Worm (Caenorhabditis elegans) whole organism, L4 larva: ENCODE measurements around the gene rps-18.

Source experiments
- D1046.2 ChIP-seq: fragments of 200-800 bp; sonication (Bioruptor generic); IDR thresholded peaks from 2 replicates; pipeline ENCODE4 v1.3.6; 2022; ENCODE audit warnings: missing genetic modification characterization, missing compliant biosample characterization
- F37D6.2 ChIP-seq: sonication (generic microtip); optimal IDR thresholded peaks from 2 replicates; lab custom pipeline; 2016; ENCODE audit warnings: mild to moderate bottlenecking, missing genetic modification characterization, missing compliant biosample characterization
- T26A8.4 ChIP-seq: fragments of 200-800 bp; sonication (Bioruptor generic); IDR thresholded peaks from 2 replicates; pipeline ENCODE4 v1.3.6; 2022; ENCODE audit warnings: missing genetic modification characterization, missing compliant biosample characterization
- Y75B8A.6 ChIP-seq: fragments of 200-800 bp; sonication (Bioruptor generic); IDR thresholded peaks from 2 replicates; pipeline ENCODE4 v1.3.6; 2022; ENCODE audit warnings: missing genetic modification reagents, missing genetic modification characterization, missing compliant biosample characterization
- ZK546.5 ChIP-seq, 2 experiments: sonication (generic microtip); optimal IDR thresholded peaks; 2 replicates each; lab custom pipeline; 2017; ENCODE audit warnings: missing biosample characterization in 2 of 2, missing genetic modification characterization in 2 of 2
- aha-1 ChIP-seq: fragments of 150-350 bp; peaks from one replicate; lab custom pipeline; 2014; ENCODE audit warnings: missing biosample characterization, missing genetic modification characterization
- arid-1 ChIP-seq: fragments of 200-800 bp; sonication (Bioruptor generic); conservative IDR thresholded peaks from 2 replicates; pipeline ENCODE4 v1.3.6; 2022; ENCODE audit warnings: missing genetic modification reagents, missing genetic modification characterization, missing compliant biosample characterization
- cey-2 ChIP-seq: sonication (generic microtip); optimal IDR thresholded peaks from 3 replicates; lab custom pipeline; 2017; ENCODE audit warnings: missing genetic modification characterization, mild to moderate bottlenecking, missing compliant biosample characterization, antibody characterized with exemption, borderline replicate concordance; ENCODE audit not compliant: insufficient read depth
- daf-12 ChIP-seq: fragments of 150-350 bp; optimal IDR thresholded peaks from 2 replicates; lab custom pipeline; 2014; ENCODE audit warnings: missing biosample characterization, missing genetic modification reagents, missing genetic modification characterization
- daf-8 ChIP-seq: fragments of 200-800 bp; sonication (Bioruptor generic); IDR thresholded peaks from 2 replicates; pipeline ENCODE4 v1.3.6; 2022; ENCODE audit warnings: missing genetic modification characterization, missing compliant biosample characterization
- duxl-1 ChIP-seq: sonication (generic microtip); optimal IDR thresholded peaks from 2 replicates; lab custom pipeline; 2016; ENCODE audit warnings: mild to moderate bottlenecking, missing genetic modification characterization, moderate library complexity, missing compliant biosample characterization; ENCODE audit not compliant: poor library complexity
- dve-1 ChIP-seq: sonication (generic microtip); optimal IDR thresholded peaks from 2 replicates; lab custom pipeline; 2017; ENCODE audit warnings: antibody characterized with exemption, mild to moderate bottlenecking, missing genetic modification characterization, missing compliant biosample characterization; ENCODE audit not compliant: insufficient read depth
- fkh-10 ChIP-seq: fragments of 150-350 bp; optimal IDR thresholded peaks from 2 replicates; lab custom pipeline; 2014; ENCODE audit warnings: missing biosample characterization, missing genetic modification reagents, missing genetic modification characterization
- fos-1 ChIP-seq: fragments of 150-350 bp; optimal IDR thresholded peaks from 2 replicates; lab custom pipeline; 2014; ENCODE audit warnings: missing biosample characterization, missing genetic modification characterization
- gei-8 ChIP-seq: fragments of 200-800 bp; sonication (Bioruptor generic); optimal IDR thresholded peaks from 2 replicates; lab custom pipeline; 2018; ENCODE audit warnings: mild to moderate bottlenecking, missing genetic modification characterization, missing compliant biosample characterization
- hlh-11 ChIP-seq: fragments of 200-800 bp; sonication (Bioruptor generic); optimal IDR thresholded peaks from 2 replicates; lab custom pipeline; 2018; ENCODE audit warnings: mild to moderate bottlenecking, missing genetic modification characterization, missing compliant biosample characterization
- hlh-30 ChIP-seq: sonication (generic microtip); optimal IDR thresholded peaks from 2 replicates; lab custom pipeline; 2017; ENCODE audit warnings: antibody characterized with exemption, mild to moderate bottlenecking, missing genetic modification characterization, missing compliant biosample characterization; ENCODE audit not compliant: insufficient read depth
- hmg-1.1 ChIP-seq: fragments of 200-800 bp; sonication (Bioruptor generic); IDR thresholded peaks from 2 replicates; pipeline ENCODE4 v1.3.6; 2022; ENCODE audit warnings: missing genetic modification reagents, missing genetic modification characterization, missing compliant biosample characterization
- jun-1 ChIP-seq: fragments of 150-350 bp; optimal IDR thresholded peaks from 2 replicates; lab custom pipeline; 2014; ENCODE audit warnings: missing biosample characterization, missing genetic modification reagents, missing genetic modification characterization
- lin-13 ChIP-seq: fragments of 150-350 bp; optimal IDR thresholded peaks from 2 replicates; lab custom pipeline; 2014; ENCODE audit warnings: missing biosample characterization, missing genetic modification reagents, missing genetic modification characterization
- lin-38 ChIP-seq: fragments of 200-800 bp; sonication (Bioruptor generic); IDR thresholded peaks from 2 replicates; pipeline ENCODE4 v1.3.6; 2022; ENCODE audit warnings: missing genetic modification reagents, missing genetic modification characterization, missing compliant biosample characterization
- lin-39 ChIP-seq: fragments of 150-350 bp; optimal IDR thresholded peaks from 2 replicates; lab custom pipeline; 2014; ENCODE audit warnings: missing biosample characterization, missing genetic modification reagents, missing genetic modification characterization
- lsy-2 ChIP-seq, 2 experiments: fragments of 150-350 bp in 1 of 2; sonication (generic microtip) in 1 of 2; optimal IDR thresholded peaks; 2 replicates each; lab custom pipeline; 2014 to 2017; ENCODE audit warnings: missing biosample characterization in 2 of 2, missing genetic modification characterization in 2 of 2
- madf-5 ChIP-seq, 2 experiments: fragments of 200-800 bp; sonication (Bioruptor generic); IDR thresholded peaks; 2 replicates each; pipeline ENCODE4 v1.3.6; 2022; ENCODE audit warnings: missing compliant biosample characterization in 2 of 2, missing genetic modification characterization in 2 of 2
- mdl-1 ChIP-seq, 2 experiments: fragments of 150-350 bp in 1 of 2; sonication (generic microtip) in 1 of 2; optimal IDR thresholded peaks; 2 replicates each; lab custom pipeline; 2014 to 2017; ENCODE audit warnings: missing biosample characterization in 2 of 2, missing genetic modification characterization in 2 of 2
- mep-1 ChIP-seq: fragments of 150-350 bp; sonication (generic microtip); optimal IDR thresholded peaks from 3 replicates; lab custom pipeline; 2014; ENCODE audit warnings: missing biosample characterization, missing genetic modification characterization
- mes-2 ChIP-seq: sonication (generic microtip); optimal IDR thresholded peaks from 2 replicates; lab custom pipeline; 2016; ENCODE audit warnings: missing genotype, mild to moderate bottlenecking, missing genetic modification characterization, missing compliant biosample characterization; ENCODE audit not compliant: poor library complexity, severe bottlenecking
- nhr-102 ChIP-seq: sonication (generic microtip); optimal IDR thresholded peaks from 2 replicates; lab custom pipeline; 2016; ENCODE audit warnings: mild to moderate bottlenecking, missing genetic modification characterization, moderate library complexity, missing compliant biosample characterization
- nhr-111 ChIP-seq: fragments of 200-800 bp; sonication (Bioruptor generic); optimal IDR thresholded peaks from 2 replicates; lab custom pipeline; 2018; ENCODE audit warnings: mild to moderate bottlenecking, missing genetic modification characterization, missing compliant biosample characterization
- nhr-237 ChIP-seq: sonication (generic microtip); optimal IDR thresholded peaks from 2 replicates; lab custom pipeline; 2017; ENCODE audit warnings: missing biosample characterization, missing genetic modification characterization
- nhr-28 ChIP-seq: fragments of 150-350 bp; optimal IDR thresholded peaks from 2 replicates; lab custom pipeline; 2014; ENCODE audit warnings: missing biosample characterization, missing genetic modification characterization
- nhr-6 ChIP-seq: fragments of 150-350 bp; optimal IDR thresholded peaks from 2 replicates; lab custom pipeline; 2014; ENCODE audit warnings: missing biosample characterization, missing genetic modification characterization
- pha-4 ChIP-seq, 2 experiments: fragments of 150-350 bp in 1 of 2; fragments of 200-800 bp in 1 of 2; sonication (Bioruptor generic) in 1 of 2; IDR thresholded peaks in 1 of 2; optimal IDR thresholded peaks in 1 of 2; 2 replicates each; pipeline versions ENCODE4 v1.3.6 to Lab custom; 2014 to 2022; ENCODE audit warnings: missing genetic modification characterization in 2 of 2, missing genetic modification reagents in 2 of 2, missing biosample characterization in 1 of 2, missing compliant biosample characterization in 1 of 2
- php-3 ChIP-seq: fragments of 200-800 bp; sonication (Bioruptor generic); IDR thresholded peaks from 2 replicates; pipeline ENCODE4 v1.3.6; 2022; ENCODE audit warnings: missing genetic modification reagents, missing genetic modification characterization, missing compliant biosample characterization
- pqm-1 ChIP-seq: sonication (generic microtip); optimal IDR thresholded peaks from 2 replicates; lab custom pipeline; 2017; ENCODE audit warnings: missing biosample characterization, missing genetic modification characterization
- set-16 ChIP-seq: fragments of 200-800 bp; sonication (Bioruptor generic); IDR thresholded peaks from 2 replicates; pipeline ENCODE4 v1.3.6; 2022; ENCODE audit warnings: missing genetic modification reagents, missing genetic modification characterization, missing compliant biosample characterization
- snpc-1.2 ChIP-seq: fragments of 200-800 bp; sonication (Bioruptor generic); IDR thresholded peaks from 2 replicates; pipeline ENCODE4 v1.3.6; 2022; ENCODE audit warnings: missing genetic modification reagents, missing genetic modification characterization, missing compliant biosample characterization
- snpc-4 ChIP-seq: fragments of 150-350 bp; optimal IDR thresholded peaks from 2 replicates; lab custom pipeline; 2014; ENCODE audit warnings: missing biosample characterization, missing genetic modification characterization
- spr-1 ChIP-seq: sonication (generic microtip); optimal IDR thresholded peaks from 2 replicates; lab custom pipeline; 2016; ENCODE audit warnings: mild to moderate bottlenecking, missing genetic modification characterization, missing compliant biosample characterization
- unc-130 ChIP-seq: sonication (generic microtip); optimal IDR thresholded peaks from 2 replicates; lab custom pipeline; 2016; ENCODE audit warnings: missing genetic modification reagents, missing genetic modification characterization, missing compliant biosample characterization
- unc-62 ChIP-seq, 3 experiments: fragments of 150-350 bp in 1 of 3; sonication (generic microtip); optimal IDR thresholded peaks in 2 of 3; peaks in 1 of 3; 1 replicate in 1 of 3; 2 replicates in 2 of 3; lab custom pipeline; 2014 to 2017; ENCODE audit warnings: missing biosample characterization in 3 of 3, missing genetic modification characterization in 3 of 3, missing genetic modification reagents in 3 of 3, missing genotype in 1 of 3
- vab-7 ChIP-seq: fragments of 200-800 bp; sonication (Bioruptor generic); IDR thresholded peaks from 2 replicates; pipeline ENCODE4 v1.3.6; 2022; ENCODE audit warnings: missing genetic modification reagents, missing genetic modification characterization, missing compliant biosample characterization
- zag-1 ChIP-seq: fragments of 150-350 bp; optimal IDR thresholded peaks from 2 replicates; lab custom pipeline; 2014; ENCODE audit warnings: missing biosample characterization, missing genetic modification characterization
- zfp-2 ChIP-seq: sonication (generic microtip); optimal IDR thresholded peaks from 2 replicates; lab custom pipeline; 2016; ENCODE audit warnings: mild to moderate bottlenecking, missing genetic modification characterization, missing compliant biosample characterization
- zfp-3 ChIP-seq: fragments of 200-800 bp; sonication (Bioruptor generic); conservative IDR thresholded peaks from 2 replicates; pipeline ENCODE4 v1.3.6; 2022; ENCODE audit warnings: missing genetic modification reagents, missing genetic modification characterization, missing compliant biosample characterization
- zip-11 ChIP-seq: fragments of 200-800 bp; sonication (Bioruptor generic); IDR thresholded peaks from 2 replicates; pipeline ENCODE4 v1.3.6; 2022; ENCODE audit warnings: missing genetic modification characterization, missing compliant biosample characterization
- zip-2 ChIP-seq: fragments of 150-350 bp; optimal IDR thresholded peaks from 2 replicates; lab custom pipeline; 2014; ENCODE audit warnings: missing biosample characterization, missing genetic modification characterization

rps-18 gene

ce11 chrIV:14786374-14787136 is 38.9 kb upstream of the rps-18 start, which contains the start of gene melo-1 (continued):
- TF ChIP-seq nhr-237 (no peak), hmg-1.1 (GFP tag; lab: Robert Waterston, UW) (peak; percentile 69), arid-1 (GFP tag; lab: Robert Waterston, UW) (no peak), mes-2 (tag; lab: Kevin White, UChicago) (peak; percentile 31), fkh-10 (GFP tag; lab: Kevin White, UChicago) (no peak), snpc-4 (no peak), daf-12 (tag; lab: Kevin White, UChicago) (no peak), nhr-111 (GFP tag; lab: Kevin White, UChicago) (no peak), lsy-2 (tag; optimal IDR thresholded peaks at IDR 0.05; lab: Kevin White, UChicago) (peak in 1 of 2 experiments; percentile 60), nhr-6 (tag; lab: Kevin White, UChicago) (peak; percentile 26), lin-39 (tag; lab: Kevin White, UChicago) (no peak), pqm-1 (tag; lab: Kevin White, UChicago) (peak; percentile 18), madf-5 (GFP tag; IDR thresholded peaks at IDR 0.05; lab: Robert Waterston, UW) (no peak), zag-1 (no peak), vab-7 (GFP tag; lab: Robert Waterston, UW) (no peak), hlh-11 (tag; lab: Kevin White, UChicago) (peak; percentile 34), F37D6.2 (tag; lab: Kevin White, UChicago) (no peak), php-3 (no peak), mep-1 (tag; lab: Kevin White, UChicago) (peak; percentile 47), zip-11 (GFP tag; lab: Robert Waterston, UW) (no peak), gei-8 (GFP tag; lab: Kevin White, UChicago) (no peak), mdl-1 (tag; optimal IDR thresholded peaks at IDR 0.05; lab: Kevin White, UChicago) (no peak), duxl-1 (no peak), spr-1 (tag; lab: Kevin White, UChicago) (no peak), cey-2 (tag; lab: Kevin White, UChicago) (no peak), ZK546.5 (tag; optimal IDR thresholded peaks at IDR 0.05; lab: Kevin White, UChicago) (no peak), T26A8.4 (GFP tag; lab: Robert Waterston, UW) (0 out of 2 replicates have a peak, but pooled peaks have one; percentile 12), snpc-1.2 (0 out of 2 replicates have a peak, but pooled peaks have one; percentile 21), jun-1 (tag; lab: Kevin White, UChicago) (peak; percentile 4), zfp-3 (GFP tag; lab: Robert Waterston, UW) (no peak), Y75B8A.6 (GFP tag; lab: Robert Waterston, UW) (no peak), pha-4 (GFP tag; IDR thresholded peaks at IDR 0.05; lab: Robert Waterston, UW) (no peak), pha-4 (tag; optimal IDR thresholded peaks at IDR 0.05; lab: Kevin White, UChicago) (no peak), nhr-28 (tag; lab: Kevin White, UChicago) (peak; percentile 50), unc-62 (GFP tag; optimal IDR thresholded peaks at IDR 0.05 in 1 of 2; lab: Kevin White, UChicago) (peak in 1 of 2 experiments; percentile 98), unc-62 (tag; optimal IDR thresholded peaks at IDR 0.05; lab: Kevin White, UChicago) (no peak), lin-13 (GFP tag; lab: Kevin White, UChicago) (no peak), nhr-102 (tag; lab: Kevin White, UChicago) (no peak), hlh-30 (tag; lab: Kevin White, UChicago) (peak; percentile 27), aha-1 (tag; lab: Kevin White, UChicago) (peak; percentile 18), dve-1 (tag; lab: Kevin White, UChicago) (peak; percentile 74), D1046.2 (no peak), set-16 (no peak), fos-1 (tag; lab: Kevin White, UChicago) (no peak), zfp-2 (tag; lab: Kevin White, UChicago) (no peak), lin-38 (GFP tag; lab: Robert Waterston, UW) (no peak; the same call in 1 of the 2 replicates), unc-130 (no peak), daf-8 (GFP tag; lab: Robert Waterston, UW) (no peak), zip-2 (tag; lab: Kevin White, UChicago) (no peak)
